Worm (Caenorhabditis elegans) whole organism, L3 larva: ENCODE data around the gene T19D12.9.

Experiments used
- R02D3.7 ChIP-seq: fragments of 150-350 bp; optimal IDR thresholded peaks from 2 replicates; lab custom pipeline; 2014; ENCODE audit warnings: missing biosample characterization, missing genetic modification characterization
- aly-2 ChIP-seq: fragments of 150-350 bp; optimal IDR thresholded peaks from 2 replicates; lab custom pipeline; 2014; ENCODE audit warnings: missing biosample characterization, missing genetic modification characterization
- ama-1 ChIP-seq: fragments of 150-350 bp; optimal IDR thresholded peaks from 2 replicates; lab custom pipeline; 2018
- ceh-16 ChIP-seq: sonication (generic microtip); optimal IDR thresholded peaks from 2 replicates; lab custom pipeline; 2017; ENCODE audit warnings: missing biosample characterization, missing genetic modification characterization
- ceh-28 ChIP-seq: fragments of 150-350 bp; optimal IDR thresholded peaks from 2 replicates; lab custom pipeline; 2014; ENCODE audit warnings: missing biosample characterization, missing genetic modification reagents, missing genetic modification characterization
- ceh-82 ChIP-seq: fragments of 150-350 bp; optimal IDR thresholded peaks from 2 replicates; lab custom pipeline; 2014; ENCODE audit warnings: missing biosample characterization, missing genetic modification characterization
- ceh-9 ChIP-seq: sonication (generic microtip); optimal IDR thresholded peaks from 2 replicates; lab custom pipeline; 2018; ENCODE audit warnings: missing biosample characterization, missing genetic modification characterization
- daf-12 ChIP-seq: fragments of 150-350 bp; optimal IDR thresholded peaks from 2 replicates; lab custom pipeline; 2014; ENCODE audit warnings: missing biosample characterization, missing genetic modification reagents, missing genetic modification characterization
- egl-27 ChIP-seq: sonication (generic microtip); optimal IDR thresholded peaks from 4 replicates; lab custom pipeline; 2017; ENCODE audit warnings: missing biosample characterization, missing genetic modification reagents, missing genetic modification characterization
- egl-5 ChIP-seq: fragments of 150-350 bp; optimal IDR thresholded peaks from 2 replicates; lab custom pipeline; 2017; ENCODE audit warnings: missing biosample characterization, missing genetic modification reagents, missing genetic modification characterization, inconsistent platforms
- elt-1 ChIP-seq: fragments of 150-350 bp; optimal IDR thresholded peaks from 2 replicates; lab custom pipeline; 2014; ENCODE audit warnings: missing biosample characterization, missing genetic modification characterization
- elt-2 ChIP-seq: sonication (generic microtip); optimal IDR thresholded peaks from 2 replicates; lab custom pipeline; 2016; ENCODE audit warnings: missing genetic modification reagents, mild to moderate bottlenecking, missing genetic modification characterization, missing compliant biosample characterization
- elt-3 ChIP-seq, 3 experiments: fragments of 150-350 bp in 1 of 3; sonication (generic microtip) in 2 of 3; optimal IDR thresholded peaks; 2 replicates in 2 of 3; 4 replicates in 1 of 3; lab custom pipeline; 2014 to 2017; ENCODE audit warnings: missing biosample characterization in 3 of 3, missing genetic modification characterization in 3 of 3
- eor-1 ChIP-seq, 2 experiments: fragments of 150-350 bp; optimal IDR thresholded peaks; 2 replicates each; lab custom pipeline; 2014 to 2018; ENCODE audit warnings: missing biosample characterization in 2 of 2, missing genetic modification characterization in 2 of 2
- fkh-2 ChIP-seq: fragments of 150-350 bp; optimal IDR thresholded peaks from 2 replicates; lab custom pipeline; 2014; ENCODE audit warnings: missing biosample characterization, missing genetic modification reagents, missing genetic modification characterization
- fos-1 ChIP-seq: fragments of 150-350 bp; optimal IDR thresholded peaks from 2 replicates; lab custom pipeline; 2014; ENCODE audit warnings: missing biosample characterization, missing genetic modification characterization
- hmg-11 ChIP-seq: sonication (generic microtip); optimal IDR thresholded peaks from 2 replicates; lab custom pipeline; 2016; ENCODE audit warnings: missing genetic modification characterization, missing compliant biosample characterization
- jun-1 ChIP-seq: fragments of 150-350 bp; optimal IDR thresholded peaks from 2 replicates; lab custom pipeline; 2014; ENCODE audit warnings: missing biosample characterization, missing genetic modification reagents, missing genetic modification characterization
- lin-15B ChIP-seq: fragments of 150-350 bp; optimal IDR thresholded peaks from 2 replicates; lab custom pipeline; 2014; ENCODE audit warnings: missing biosample characterization, missing genetic modification characterization
- lin-39 ChIP-seq: fragments of 150-350 bp; optimal IDR thresholded peaks from 2 replicates; lab custom pipeline; 2018; ENCODE audit warnings: missing biosample characterization, missing genetic modification reagents, missing genetic modification characterization
- lsy-12 ChIP-seq: sonication (generic microtip); optimal IDR thresholded peaks from 2 replicates; lab custom pipeline; 2016; ENCODE audit warnings: mild to moderate bottlenecking, missing genetic modification characterization, missing compliant biosample characterization
- mdl-1 ChIP-seq: fragments of 150-350 bp; optimal IDR thresholded peaks from 2 replicates; lab custom pipeline; 2014; ENCODE audit warnings: missing biosample characterization, missing genetic modification characterization
- mml-1 ChIP-seq: fragments of 150-350 bp; sonication (generic microtip); optimal IDR thresholded peaks from 3 replicates; lab custom pipeline; 2014; ENCODE audit warnings: missing biosample characterization, missing genetic modification characterization
- nfya-1 ChIP-seq: sonication (generic microtip); optimal IDR thresholded peaks from 2 replicates; lab custom pipeline; 2017; ENCODE audit warnings: missing genetic modification characterization, mild to moderate bottlenecking, missing compliant biosample characterization, antibody characterized with exemption, moderate library complexity; ENCODE audit not compliant: insufficient read depth
- nhr-11 ChIP-seq: fragments of 150-350 bp; optimal IDR thresholded peaks from 2 replicates; lab custom pipeline; 2014; ENCODE audit warnings: missing biosample characterization, missing genetic modification characterization
- nhr-12 ChIP-seq: fragments of 150-350 bp; optimal IDR thresholded peaks from 2 replicates; lab custom pipeline; 2014; ENCODE audit warnings: missing biosample characterization, missing genetic modification characterization
- nhr-23 ChIP-seq: fragments of 150-350 bp; optimal IDR thresholded peaks from 2 replicates; lab custom pipeline; 2014; ENCODE audit warnings: missing biosample characterization, missing genetic modification reagents, missing genetic modification characterization
- nhr-237 ChIP-seq: fragments of 150-350 bp; optimal IDR thresholded peaks from 2 replicates; lab custom pipeline; 2014; ENCODE audit warnings: missing biosample characterization, missing genetic modification characterization
- nhr-25 ChIP-seq: sonication (generic microtip); optimal IDR thresholded peaks from 2 replicates; lab custom pipeline; 2017; ENCODE audit warnings: missing biosample characterization, missing genetic modification characterization
- pha-4 ChIP-seq: fragments of 150-350 bp; optimal IDR thresholded peaks from 2 replicates; lab custom pipeline; 2014; ENCODE audit warnings: missing biosample characterization, missing genetic modification reagents, missing genetic modification characterization
- pqm-1 ChIP-seq: fragments of 150-350 bp; optimal IDR thresholded peaks from 2 replicates; lab custom pipeline; 2017; ENCODE audit warnings: missing biosample characterization, missing genetic modification characterization, inconsistent platforms
- sea-2 ChIP-seq: fragments of 150-350 bp; sonication (generic microtip); optimal IDR thresholded peaks from 4 replicates; lab custom pipeline; 2014; ENCODE audit warnings: missing biosample characterization, missing genetic modification reagents, missing genetic modification characterization
- skn-1 ChIP-seq: fragments of 150-350 bp; optimal IDR thresholded peaks from 2 replicates; lab custom pipeline; 2014; ENCODE audit warnings: missing biosample characterization, missing genetic modification characterization
- snpc-4 ChIP-seq: fragments of 150-350 bp; optimal IDR thresholded peaks from 2 replicates; lab custom pipeline; 2014; ENCODE audit warnings: missing biosample characterization, missing genetic modification characterization
- unc-39 ChIP-seq: sonication (generic microtip); optimal IDR thresholded peaks from 4 replicates; lab custom pipeline; 2017; ENCODE audit warnings: missing biosample characterization, missing genetic modification characterization
- unc-62 ChIP-seq: fragments of 150-350 bp; sonication (generic microtip); optimal IDR thresholded peaks from 4 replicates; lab custom pipeline; 2014; ENCODE audit warnings: missing biosample characterization, missing genetic modification reagents, missing genetic modification characterization
- zag-1 ChIP-seq: fragments of 150-350 bp; optimal IDR thresholded peaks from 2 replicates; lab custom pipeline; 2014; ENCODE audit warnings: missing biosample characterization, missing genetic modification characterization
- ztf-11 ChIP-seq: fragments of 150-350 bp; optimal IDR thresholded peaks from 2 replicates; lab custom pipeline; 2014; ENCODE audit warnings: missing biosample characterization, missing genetic modification characterization
- ztf-4 ChIP-seq: fragments of 150-350 bp; optimal IDR thresholded peaks from 2 replicates; lab custom pipeline; 2014; ENCODE audit warnings: missing biosample characterization, missing genetic modification characterization

T19D12.9 gene

DNA sequence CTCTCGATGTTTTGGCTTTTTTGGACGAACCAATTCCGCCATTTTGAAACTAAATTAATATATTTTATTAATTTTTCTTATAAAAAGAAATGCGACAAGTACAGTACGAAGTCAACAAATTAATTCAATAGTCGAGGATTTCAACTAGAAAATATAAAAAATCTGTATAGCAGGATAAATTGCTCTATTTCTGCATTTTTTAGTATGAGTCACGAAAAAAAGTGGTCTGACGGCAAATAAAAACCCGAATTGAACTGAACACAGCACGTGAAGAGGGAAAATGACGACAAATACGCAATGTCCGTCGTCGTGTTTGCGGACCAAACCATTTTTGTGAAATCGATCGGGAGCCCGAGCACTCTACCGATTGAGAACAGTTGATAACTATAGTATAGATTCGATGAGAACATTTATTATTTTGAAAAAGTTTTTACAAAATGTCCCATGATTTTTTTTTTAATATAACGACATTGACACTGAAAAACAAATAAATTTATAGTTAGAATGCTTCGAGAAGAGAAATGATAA is 44.8 kb downstream of the T19D12.9 start, which contains the start of gene epg-5:
Gene epg-5, minus strand, starts transcription at position 51 of the 528 bp plus-strand sequence.
- TF ChIP-seq ceh-16 (tag; lab: Kevin White, UChicago) (no peak), elt-3 (tag; optimal IDR thresholded peaks at IDR 0.05; lab: Kevin White, UChicago) (no peak), egl-27 (no peak), hmg-11 (peak; percentile 20), eor-1 (tag; optimal IDR thresholded peaks at IDR 0.05; lab: Kevin White, UChicago) (no peak), nhr-12 (tag; lab: Kevin White, UChicago) (no peak), nfya-1 (tag; lab: Kevin White, UChicago) (peak; percentile 48), lin-39 (tag; lab: Kevin White, UChicago) (no peak), ztf-4 (no peak), mml-1 (tag; lab: Kevin White, UChicago) (no peak), zag-1 (tag; lab: Kevin White, UChicago) (no peak), lin-15B (tag; lab: Kevin White, UChicago) (no peak), pqm-1 (tag; lab: Kevin White, UChicago) (peak; percentile 47), aly-2 (no peak), ama-1 (no peak), R02D3.7 (tag; lab: Kevin White, UChicago) (no peak), daf-12 (no peak), fkh-2 (no peak), elt-1 (no peak), nhr-23 (tag; lab: Kevin White, UChicago) (no peak), ceh-28 (tag; lab: Kevin White, UChicago) (no peak), fos-1 (tag; lab: Kevin White, UChicago) (no peak), ceh-82 (tag; lab: Kevin White, UChicago) (no peak), nhr-25 (tag; lab: Kevin White, UChicago) (no peak), egl-5 (peak; percentile 41), lsy-12 (tag; lab: Kevin White, UChicago) (no peak), sea-2 (no peak), snpc-4 (tag; lab: Kevin White, UChicago) (no peak), nhr-237 (no peak), skn-1 (no peak), pha-4 (tag; lab: Kevin White, UChicago) (peak; percentile 68), mdl-1 (tag; lab: Kevin White, UChicago) (no peak), unc-39 (no peak), ceh-9 (tag; lab: Kevin White, UChicago) (no peak), elt-2 (tag; lab: Kevin White, UChicago) (peak; percentile 62), nhr-11 (tag; lab: Kevin White, UChicago) (no peak), ztf-11 (tag; lab: Kevin White, UChicago) (no peak), unc-62 (GFP tag; lab: Kevin White, UChicago) (no peak)

DNA sequence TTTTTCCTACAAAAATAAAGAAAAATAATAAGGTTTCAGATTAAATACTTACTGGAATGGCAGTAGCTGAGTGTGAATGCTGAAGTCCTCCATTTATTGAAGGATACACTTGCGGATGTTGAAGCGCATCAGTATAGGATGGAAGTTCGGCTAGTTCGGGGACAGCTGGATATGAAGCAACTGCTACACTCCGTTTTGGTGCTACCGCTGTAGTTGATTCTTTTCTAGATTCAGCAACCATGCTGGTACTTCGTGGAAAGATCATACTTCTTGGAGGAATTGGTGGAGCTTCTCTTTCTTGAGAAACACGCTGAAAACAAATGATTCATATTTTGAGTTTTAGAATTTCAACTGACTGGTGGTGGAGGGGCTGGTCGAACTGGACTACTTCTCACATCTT is 45.6 kb downstream of the T19D12.9 start:
- TF ChIP-seq ztf-11 (tag; lab: Kevin White, UChicago), result no peak
- no peak for TF ChIP-seq nfya-1 (tag; lab: Kevin White, UChicago)
- no peak for TF ChIP-seq elt-3 (tag; optimal IDR thresholded peaks at IDR 0.05; lab: Kevin White, UChicago)
- no peak for TF ChIP-seq ceh-16 (tag; lab: Kevin White, UChicago)
- no peak for TF ChIP-seq lin-39 (tag; lab: Kevin White, UChicago)
- TF ChIP-seq ztf-4, result no peak
- no peak for TF ChIP-seq elt-1
- no peak for TF ChIP-seq jun-1 (tag; lab: Kevin White, UChicago)
